Worm (Caenorhabditis elegans): ENCODE measurements around the gene fkh-7.

- TF ChIP-seq ZK546.5 (tag; optimal IDR thresholded peaks at IDR 0.05), result no peak
- TF ChIP-seq ces-1 (GFP tag; optimal IDR thresholded peaks at IDR 0.05), result no peak
- no peak for TF ChIP-seq nhr-237 (tag; optimal IDR thresholded peaks at IDR 0.05)
- TF ChIP-seq snpc-4 (tag; optimal IDR thresholded peaks at IDR 0.05), result no peak
- TF ChIP-seq ceh-82 (tag; optimal IDR thresholded peaks at IDR 0.05), result no peak
- no peak for TF ChIP-seq mep-1 (tag; optimal IDR thresholded peaks at IDR 0.05)
- TF ChIP-seq ama-1 (optimal IDR thresholded peaks at IDR 0.05), result no peak
- TF ChIP-seq aly-2 (tag; optimal IDR thresholded peaks at IDR 0.05), result no peak
- no peak for TF ChIP-seq dmd-8 (GFP tag; IDR thresholded peaks at IDR 0.05)
- no peak for TF ChIP-seq unc-130 (GFP tag; optimal IDR thresholded peaks at IDR 0.05)
Measured at ce11 chrIV:5632536-5632935, 48.1 kb downstream of the fkh-7 start.

Measured in whole organism, L4 larva.